Fruit fly (Drosophila melanogaster): ENCODE data around the gene Trax.
A peak's percentile ranks its signal among the peaks of the same experiment; 100 is the strongest.

Gene Trax

DNA sequence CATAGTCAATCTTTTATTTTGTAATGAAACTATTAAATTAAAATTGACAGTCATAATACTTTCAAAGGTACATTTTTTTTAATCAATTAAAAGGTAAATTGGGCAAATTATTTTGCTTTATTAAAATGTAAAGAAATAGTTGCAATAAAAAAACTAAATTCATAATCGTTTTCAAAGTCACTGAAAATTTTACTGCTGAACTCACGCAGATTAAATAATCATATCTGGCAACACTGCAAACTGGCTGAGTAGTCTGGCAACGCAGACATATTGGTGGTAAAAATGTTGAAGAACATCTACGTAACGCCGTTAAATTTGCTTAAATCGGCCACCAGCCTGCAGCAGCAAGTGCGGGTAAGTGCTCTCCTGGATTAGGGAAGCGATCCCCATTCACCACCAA lies 31.0 kb upstream of the Trax start, which contains the start of gene mRpL9:
Gene mRpL9 (plus strand): TSS at position 267 of the 400 bp plus-strand sequence.
- TF ChIP-seq CG15710 (tag; optimal IDR thresholded peaks at IDR 0.05) (peak; percentile 5), Ets98B (GFP tag; IDR thresholded peaks at IDR 0.05) (no peak)

DNA sequence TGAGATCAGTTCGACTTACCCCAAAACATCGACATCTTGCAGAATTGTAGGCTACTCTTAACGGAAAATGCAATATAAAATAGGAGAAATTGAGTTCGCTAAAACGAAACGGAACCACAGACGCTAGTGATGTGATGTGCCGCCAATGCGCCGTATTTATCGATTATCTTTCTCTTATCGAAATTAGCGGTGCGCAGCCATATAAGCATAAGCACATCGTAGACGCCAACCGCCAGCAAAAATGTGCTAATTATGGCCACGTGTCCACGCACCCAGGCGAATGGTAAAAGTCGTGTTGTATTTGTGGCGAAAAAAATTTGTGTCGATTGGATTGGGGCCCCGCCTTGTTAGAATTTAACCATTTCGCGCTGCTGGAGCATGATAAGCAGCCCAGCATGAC lies 28.5 kb upstream of the Trax start, which contains the start of the genes Fkbp39 and Cyfip:
Gene Fkbp39 (minus strand): TSS at position 140 of the 400 bp plus-strand sequence.
Gene Cyfip (plus strand): TSS at position 273 of the 400 bp plus-strand sequence.
- peak; percentile 11; the same call in 1 of the 3 replicates for TF ChIP-seq CG4496 (GFP tag; IDR thresholded peaks at IDR 0.05)
- TF ChIP-seq CG10348 (GFP tag; IDR thresholded peaks at IDR 0.05): no peak
- no peak for TF ChIP-seq CG15710 (tag; optimal IDR thresholded peaks at IDR 0.05)
- TF ChIP-seq EcR (GFP tag; optimal IDR thresholded peaks at IDR 0.05): no peak
- TF ChIP-seq rn (GFP tag; IDR thresholded peaks at IDR 0.05): no peak
- no peak for TF ChIP-seq CG13204 (GFP tag; optimal IDR thresholded peaks at IDR 0.05)
- TF ChIP-seq Pif1B (GFP tag; optimal IDR thresholded peaks at IDR 0.05): no peak
- TF ChIP-seq CG14655 (GFP tag; optimal IDR thresholded peaks at IDR 0.05): no peak

DNA sequence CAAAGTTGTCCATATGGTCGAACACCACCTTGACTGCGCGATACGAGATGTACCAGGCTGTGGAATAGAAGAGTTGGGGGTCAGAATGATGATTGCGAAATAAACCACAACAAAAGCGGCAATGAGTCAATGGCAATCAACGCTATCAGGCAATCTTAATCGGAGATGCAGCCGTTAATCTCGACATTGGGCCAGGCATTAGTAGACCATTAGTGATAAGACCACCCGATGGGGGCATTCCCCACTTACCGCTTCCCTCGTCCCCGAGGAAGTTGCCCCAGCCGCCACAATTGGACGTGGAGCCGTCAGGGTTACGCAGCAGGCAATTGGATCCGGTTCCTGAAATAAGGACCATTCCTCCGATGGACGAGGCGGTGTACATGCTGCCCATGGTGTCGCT lies 22.4 kb upstream of the Trax start:
- TF ChIP-seq CG32121 (GFP tag; IDR thresholded peaks at IDR 0.05) (no peak), CG13204 (GFP tag; optimal IDR thresholded peaks at IDR 0.05) (no peak)

DNA sequence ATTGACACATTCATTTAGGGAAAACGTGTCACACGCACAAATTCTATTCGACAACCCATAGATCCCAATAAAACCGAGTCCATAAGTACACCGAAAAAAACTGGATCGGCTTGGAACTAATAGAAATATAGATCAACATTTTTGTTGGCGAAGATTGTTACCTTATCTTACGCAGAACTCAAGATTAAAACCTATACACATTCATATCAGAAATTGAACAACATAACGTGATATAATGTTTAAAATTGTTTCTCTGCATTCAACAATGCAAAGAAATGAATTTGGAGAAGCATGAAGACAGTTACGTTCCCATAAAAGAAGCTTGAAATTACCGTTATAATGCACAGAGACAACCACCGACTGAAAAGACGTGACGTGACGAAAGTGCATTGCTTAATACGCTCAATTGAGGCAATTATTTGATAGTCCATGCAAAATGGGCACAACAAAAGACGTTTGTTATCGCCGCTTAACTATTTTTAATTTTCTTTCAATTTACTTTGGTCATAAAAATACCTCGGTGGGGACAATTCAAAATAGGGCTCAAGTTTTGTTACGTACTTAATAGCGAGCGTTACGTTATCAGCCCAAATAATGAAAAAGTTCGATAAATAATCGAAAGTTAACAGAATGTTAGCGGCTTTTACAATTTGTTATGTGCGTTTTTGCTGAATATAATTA lies 21.3 kb upstream of the Trax start, which contains the start of gene SerRS-m:
Gene SerRS-m (plus strand): TSS at position 616 of the 681 bp plus-strand sequence.
- TF ChIP-seq EcR (GFP tag; optimal IDR thresholded peaks at IDR 0.05) (no peak), CG8159 (tag; optimal IDR thresholded peaks at IDR 0.05) (no peak), D1 (tag; optimal IDR thresholded peaks at IDR 0.05) (no peak), Pif1B (GFP tag; optimal IDR thresholded peaks at IDR 0.05) (no peak), rn (GFP tag; IDR thresholded peaks at IDR 0.05) (no peak), CG34367 (tag; optimal IDR thresholded peaks at IDR 0.05) (no peak), fd96Ca (GFP tag; IDR thresholded peaks at IDR 0.05) (no peak), CG9948 (tag; optimal IDR thresholded peaks at IDR 0.05) (no peak), CG17806 (tag; optimal IDR thresholded peaks at IDR 0.05) (no peak), CG15710 (tag; optimal IDR thresholded peaks at IDR 0.05) (no peak), Pif1A (GFP tag; optimal IDR thresholded peaks at IDR 0.05) (no peak), gl (tag; optimal IDR thresholded peaks at IDR 0.05) (no peak), Snoo (tag; optimal IDR thresholded peaks at IDR 0.05) (no peak), CG4496 (GFP tag; IDR thresholded peaks at IDR 0.05) (no peak), CG10348 (GFP tag; IDR thresholded peaks at IDR 0.05) (no peak)

DNA sequence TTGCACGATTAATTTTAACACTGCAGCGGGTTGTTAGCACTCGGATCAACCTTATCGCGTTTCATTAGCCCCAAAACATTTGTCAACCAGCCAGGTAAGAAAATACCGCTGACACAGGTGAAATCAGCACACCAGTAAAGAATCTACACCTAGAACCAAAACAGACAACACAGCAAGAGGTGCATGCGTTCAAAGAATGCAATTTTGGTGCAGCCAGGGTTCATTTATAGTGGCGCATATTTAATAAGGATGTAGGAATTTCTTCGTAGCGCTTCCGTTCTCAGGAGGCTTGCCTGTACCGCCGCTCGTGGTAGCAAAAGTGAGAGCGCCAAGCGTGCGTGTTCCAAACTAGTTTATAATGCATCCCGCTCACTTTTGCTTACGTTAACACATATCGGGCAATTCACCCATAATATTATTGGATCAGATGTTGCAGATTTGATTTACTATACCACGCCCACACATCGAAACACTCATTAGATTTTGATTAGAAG lies 19.0 kb upstream of the Trax start:
- TF ChIP-seq CG32121 (GFP tag; IDR thresholded peaks at IDR 0.05) (peak; percentile 57; the same call in 1 of the 2 replicates), CG15710 (tag; optimal IDR thresholded peaks at IDR 0.05) (no peak), CG9948 (tag; optimal IDR thresholded peaks at IDR 0.05) (no peak), fd96Ca (GFP tag; IDR thresholded peaks at IDR 0.05) (peak; percentile 55; the same call in 1 of the 3 replicates), gl (tag; optimal IDR thresholded peaks at IDR 0.05) (no peak), CG34367 (tag; optimal IDR thresholded peaks at IDR 0.05) (no peak), CG14655 (GFP tag; optimal IDR thresholded peaks at IDR 0.05) (no peak), Ets98B (GFP tag; IDR thresholded peaks at IDR 0.05) (peak; percentile 51; the same call in 1 of the 2 replicates), CG4496 (GFP tag; IDR thresholded peaks at IDR 0.05) (peak; percentile 61; the same call in 2 of the 3 replicates), rn (GFP tag; IDR thresholded peaks at IDR 0.05) (no peak), Pif1B (GFP tag; optimal IDR thresholded peaks at IDR 0.05) (no peak), CG12605 (GFP tag; IDR thresholded peaks at IDR 0.05) (no peak), CG8301 (tag; optimal IDR thresholded peaks at IDR 0.05) (no peak)

DNA sequence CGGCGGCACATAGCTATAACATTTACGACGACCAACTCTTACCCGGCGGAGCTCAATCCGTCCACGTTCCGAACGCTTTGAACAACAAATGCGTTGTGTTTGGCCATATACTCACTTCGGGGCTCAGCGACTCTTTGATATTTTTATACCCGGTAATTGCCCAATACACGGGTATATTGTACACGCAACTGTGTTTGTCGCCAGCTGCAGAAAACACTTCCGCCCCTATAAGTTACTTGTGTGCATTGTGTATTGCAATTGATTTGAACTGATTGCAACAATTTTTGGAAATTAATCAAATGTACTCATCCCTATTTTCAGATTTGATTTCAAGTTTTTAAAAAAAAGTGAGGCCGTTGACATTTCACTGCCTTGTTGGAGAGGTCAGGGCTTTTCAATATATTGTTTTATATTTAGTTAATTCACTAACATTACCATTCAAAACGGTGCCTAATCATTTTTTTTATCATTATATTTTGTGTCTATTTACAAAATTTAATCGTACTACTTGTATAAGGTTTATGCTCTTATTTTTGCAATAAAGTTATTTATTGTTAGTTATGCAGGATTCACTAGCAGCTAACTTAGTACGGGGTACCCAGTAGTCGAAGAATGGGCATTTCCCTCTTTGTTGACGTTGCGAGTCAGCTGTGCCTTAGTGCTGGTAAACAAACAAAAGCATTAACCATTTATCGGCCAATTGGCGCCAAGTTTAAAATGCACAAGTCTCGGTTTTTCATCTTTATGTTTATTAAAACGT lies 18.4 kb upstream of the Trax start, which contains the start of gene Nagk:
Gene Nagk (minus strand): TSS at position 331 of the 760 bp plus-strand sequence.
- TF ChIP-seq Snoo (tag; optimal IDR thresholded peaks at IDR 0.05): peak; percentile 64
- TF ChIP-seq Pif1B (GFP tag; optimal IDR thresholded peaks at IDR 0.05): no peak
- peak; percentile 44 for TF ChIP-seq EcR (GFP tag; optimal IDR thresholded peaks at IDR 0.05)
- TF ChIP-seq CG8159 (tag; optimal IDR thresholded peaks at IDR 0.05): no peak
- peak; percentile 35 for TF ChIP-seq CG34367 (tag; optimal IDR thresholded peaks at IDR 0.05)
- TF ChIP-seq D1 (tag; optimal IDR thresholded peaks at IDR 0.05): no peak
- peak; percentile 16 for TF ChIP-seq Ets98B (GFP tag; IDR thresholded peaks at IDR 0.05)
- TF ChIP-seq CG4496 (GFP tag; IDR thresholded peaks at IDR 0.05): peak; percentile 34; the same call in 1 of the 3 replicates
- TF ChIP-seq CG17806 (tag; optimal IDR thresholded peaks at IDR 0.05): peak; percentile 21
- peak; percentile 15 for TF ChIP-seq CG15710 (tag; optimal IDR thresholded peaks at IDR 0.05)
- peak; percentile 17 for TF ChIP-seq CG9948 (tag; optimal IDR thresholded peaks at IDR 0.05)
- 0 out of 2 replicates have a peak, but pooled peaks have one; percentile 6 for TF ChIP-seq CG12605 (GFP tag; IDR thresholded peaks at IDR 0.05)
- peak; percentile 43 for TF ChIP-seq CG8301 (tag; optimal IDR thresholded peaks at IDR 0.05)

All from whole organism, pupa.